Worm (Caenorhabditis elegans): ENCODE measurements around the gene aff-1.

Gene aff-1

DNA sequence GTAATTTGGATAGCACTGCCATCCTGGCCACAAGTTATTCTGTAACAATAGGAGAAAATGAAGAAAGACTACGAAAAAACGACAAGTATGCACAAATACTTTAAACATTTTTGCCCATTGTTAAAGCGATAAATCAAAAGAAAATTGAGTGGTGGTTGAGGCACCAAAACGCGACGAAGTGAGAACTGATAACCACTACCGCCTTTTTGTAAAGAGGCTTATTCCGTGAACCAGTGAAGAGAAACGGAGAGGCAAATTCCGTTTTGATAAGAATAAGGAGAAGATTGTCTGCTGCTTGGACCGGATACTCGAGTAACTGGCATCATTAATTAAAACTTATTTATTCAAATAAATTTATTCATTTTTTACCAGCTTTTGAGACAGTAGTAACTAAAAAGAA, 20.2 kb upstream of the aff-1 start, which contains the start of gene pmp-1:
TSS of gene pmp-1 (minus strand) at position 39 of the 400 bp plus-strand sequence.
- TF ChIP-seq efl-1 (optimal IDR thresholded peaks at IDR 0.05) (no peak), efl-1 (GFP tag; optimal IDR thresholded peaks at IDR 0.05 in 1 of 2) (peak in 1 of 2 experiments; percentile 68), pqm-1 (tag; optimal IDR thresholded peaks at IDR 0.05) (peak; percentile 58), elt-2 (tag; optimal IDR thresholded peaks at IDR 0.05) (peak; percentile 69), nhr-76 (tag; optimal IDR thresholded peaks at IDR 0.05) (no peak), grh-1 (GFP tag; IDR thresholded peaks at IDR 0.05) (no peak), tlp-1 (tag; optimal IDR thresholded peaks at IDR 0.05) (no peak)

DNA sequence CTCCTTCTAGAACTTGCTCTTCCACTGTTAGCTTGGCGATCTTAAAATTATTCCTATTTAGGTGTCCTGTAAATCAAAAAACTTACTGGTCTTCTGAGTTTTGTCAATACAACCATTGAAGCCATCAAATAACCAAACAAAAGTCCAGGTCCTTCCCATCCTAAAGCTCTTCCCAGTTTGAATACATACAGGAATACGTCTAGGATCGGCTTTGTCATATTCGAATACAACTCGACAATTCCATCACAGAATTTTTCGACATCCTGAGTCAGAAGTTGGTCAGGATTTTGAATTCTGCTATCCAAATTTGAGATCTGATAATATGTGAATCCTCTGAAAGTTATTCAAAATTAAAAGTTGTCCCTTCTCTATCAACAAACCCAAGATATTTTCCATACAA, 18.8 kb upstream of the aff-1 start:
- no peak for TF ChIP-seq ets-5 (GFP tag; IDR thresholded peaks at IDR 0.05)
- no peak for TF ChIP-seq ceh-82 (tag; optimal IDR thresholded peaks at IDR 0.05)
- TF ChIP-seq blmp-1 (tag; optimal IDR thresholded peaks at IDR 0.05) = no peak
- TF ChIP-seq ceh-63 (GFP tag; optimal IDR thresholded peaks at IDR 0.05) = no peak
- no peak for TF ChIP-seq efl-1 (optimal IDR thresholded peaks at IDR 0.05)
- peak in 1 of 2 experiments; percentile 85 for TF ChIP-seq efl-1 (GFP tag; optimal IDR thresholded peaks at IDR 0.05 in 1 of 2)

DNA sequence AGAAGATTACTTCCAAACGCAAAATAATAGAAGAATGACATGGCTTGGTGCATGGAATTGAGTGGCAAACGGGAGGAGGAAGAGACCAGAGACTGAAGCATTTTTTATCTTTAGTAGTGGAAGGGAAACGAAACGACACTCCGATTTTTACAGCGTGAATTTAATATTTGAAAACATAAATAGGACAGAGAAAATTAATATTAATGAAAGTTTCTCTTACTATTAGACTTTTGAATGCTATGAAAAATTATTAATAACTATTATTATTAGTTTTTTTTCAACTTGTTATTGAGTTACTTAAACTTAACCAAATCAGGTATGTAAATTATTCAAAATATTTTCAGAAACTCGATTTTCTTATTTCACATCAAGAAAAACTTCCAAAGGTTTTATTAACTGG, 16.5 kb upstream of the aff-1 start, which contains the start of gene C44B7.7:
TSS of gene C44B7.7 (minus strand) at position 101 of the 400 bp plus-strand sequence.
- TF ChIP-seq pag-3 (tag; optimal IDR thresholded peaks at IDR 0.05; ENCODE audit: borderline replicate concordance, insufficient read depth) (no peak), jun-1 (tag; optimal IDR thresholded peaks at IDR 0.05) (no peak), nhr-71 (tag; optimal IDR thresholded peaks at IDR 0.05) (no peak), fkh-4 (tag; optimal IDR thresholded peaks at IDR 0.05; ENCODE audit: borderline replicate concordance) (no peak), nhr-237 (tag; optimal IDR thresholded peaks at IDR 0.05) (no peak), C04F5.9 (tag; optimal IDR thresholded peaks at IDR 0.05) (no peak), nhr-20 (tag; optimal IDR thresholded peaks at IDR 0.05) (no peak), lin-13 (GFP tag; optimal IDR thresholded peaks at IDR 0.05) (no peak), Y116A8C.19 (tag; optimal IDR thresholded peaks at IDR 0.05; ENCODE audit: borderline replicate concordance) (no peak), egl-13 (tag; optimal IDR thresholded peaks at IDR 0.05) (no peak), nhr-19 (GFP tag; conservative IDR thresholded peaks at IDR 0.05) (no peak), F16B12.6 (tag; optimal IDR thresholded peaks at IDR 0.05) (no peak), sox-4 (tag; optimal IDR thresholded peaks at IDR 0.05) (no peak)

DNA sequence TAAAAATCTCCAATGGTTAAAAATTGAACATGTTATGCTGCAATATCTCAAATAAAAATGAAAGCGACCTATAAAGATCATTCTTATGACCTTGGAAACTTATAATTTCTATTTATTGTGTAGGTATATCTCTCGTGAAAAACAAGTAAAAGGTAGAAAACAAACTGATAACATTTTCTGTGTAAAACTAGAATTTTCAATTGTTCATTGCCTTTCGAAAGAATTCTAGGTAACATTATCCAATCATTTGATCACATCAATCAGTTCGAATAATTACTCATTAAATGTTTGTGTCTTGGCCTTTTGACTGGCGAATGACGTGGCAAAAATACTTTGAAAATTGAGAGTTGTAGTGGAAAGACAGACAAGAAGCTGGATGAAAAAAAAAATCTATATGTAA, 14.3 kb upstream of the aff-1 start:
- TF ChIP-seq elt-3 (tag; optimal IDR thresholded peaks at IDR 0.05) = peak in 1 of 6 experiments; percentile 55
- no peak for TF ChIP-seq aly-2 (tag; optimal IDR thresholded peaks at IDR 0.05)
- peak; percentile 35; the same call in 1 of the 2 replicates for TF ChIP-seq grh-1 (GFP tag; IDR thresholded peaks at IDR 0.05)
- peak; percentile 78 for TF ChIP-seq nhr-85 (tag)
- TF ChIP-seq blmp-1 (tag; optimal IDR thresholded peaks at IDR 0.05) = peak; percentile 37
- no peak for TF ChIP-seq unc-30 (tag; optimal IDR thresholded peaks at IDR 0.05)
- TF ChIP-seq nhr-71 (tag; optimal IDR thresholded peaks at IDR 0.05) = peak; percentile 22
- no peak for TF ChIP-seq fkh-8 (tag; optimal IDR thresholded peaks at IDR 0.05)
- peak; percentile 62 for TF ChIP-seq vab-15 (tag; optimal IDR thresholded peaks at IDR 0.05)
- peak; percentile 29 for TF ChIP-seq lin-14 (GFP tag; optimal IDR thresholded peaks at IDR 0.05)
- TF ChIP-seq nhr-20 (tag; optimal IDR thresholded peaks at IDR 0.05) = peak; percentile 14

DNA sequence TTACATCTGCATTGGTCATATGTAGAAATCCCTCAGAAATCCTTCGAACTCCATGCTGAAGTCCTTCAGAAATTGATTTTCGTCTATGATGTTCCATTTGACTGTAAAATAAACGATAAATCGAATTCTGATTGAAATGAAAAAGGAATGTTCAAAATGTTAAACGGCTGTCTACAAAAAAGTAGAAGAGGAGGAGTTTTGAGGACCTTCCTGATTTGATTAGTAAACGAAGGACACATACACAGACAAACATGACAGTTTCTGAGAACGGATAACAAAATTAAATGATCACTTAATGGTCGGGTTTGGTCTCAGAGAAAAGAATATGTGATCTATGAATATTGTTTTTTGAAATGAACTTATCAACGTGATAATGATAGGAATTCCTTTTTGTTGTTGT, 13.4 kb upstream of the aff-1 start, which contains the start of gene slc-36.5:
TSS of gene slc-36.5 (minus strand) at position 101 of the 400 bp plus-strand sequence.
- TF ChIP-seq blmp-1 (tag; optimal IDR thresholded peaks at IDR 0.05) = no peak
- TF ChIP-seq C34B4.2 (tag; optimal IDR thresholded peaks at IDR 0.05) = no peak
- TF ChIP-seq lin-14 (GFP tag; optimal IDR thresholded peaks at IDR 0.05) = peak; percentile 13
- no peak for TF ChIP-seq hlh-17 (GFP tag; optimal IDR thresholded peaks at IDR 0.05; ENCODE audit: borderline replicate concordance)
- TF ChIP-seq egl-13 (tag; optimal IDR thresholded peaks at IDR 0.05) = no peak
- no peak for TF ChIP-seq C04F5.9 (tag; optimal IDR thresholded peaks at IDR 0.05)
- no peak for TF ChIP-seq ceh-8 (GFP tag; optimal IDR thresholded peaks at IDR 0.05)
- no peak for TF ChIP-seq jun-1 (tag; optimal IDR thresholded peaks at IDR 0.05)
- no peak for TF ChIP-seq C16A3.4 (tag; optimal IDR thresholded peaks at IDR 0.05)
- TF ChIP-seq nhr-12 (tag; optimal IDR thresholded peaks at IDR 0.05) = no peak
- TF ChIP-seq lin-13 (GFP tag; optimal IDR thresholded peaks at IDR 0.05) = no peak
- TF ChIP-seq elt-3 (tag; optimal IDR thresholded peaks at IDR 0.05) = peak in 1 of 6 experiments; percentile 53
- TF ChIP-seq nhr-84 (tag; optimal IDR thresholded peaks at IDR 0.05) = no peak

Measured in whole organism, L1 larva.